Worm (Caenorhabditis elegans): Measurements from ENCODE around the gene W04E12.3.
A peak's percentile ranks its signal among the peaks of the same experiment; 100 is the strongest.

The W04E12.3 gene

ce11 chrV:19754331-19754730 is 12.6 kb downstream of the W04E12.3 start:
- no peak for TF ChIP-seq unc-39 (tag; optimal IDR thresholded peaks at IDR 0.05)
- TF ChIP-seq nhr-10 (tag; optimal IDR thresholded peaks at IDR 0.05): no peak

ce11 chrV:19755260-19755659 is 13.5 kb downstream of the W04E12.3 start, which contains the start of gene clec-50:
clec-50 (minus strand) TSS chrV:19755368.
- TF ChIP-seq sma-9 (GFP tag; optimal IDR thresholded peaks at IDR 0.05): peak; percentile 61
- TF ChIP-seq sma-9 (tag; optimal IDR thresholded peaks at IDR 0.05): no peak
- peak; percentile 10 for TF ChIP-seq crh-2 (tag; optimal IDR thresholded peaks at IDR 0.05)
- TF ChIP-seq gmeb-1 (tag; optimal IDR thresholded peaks at IDR 0.05): peak; percentile 13
- TF ChIP-seq skn-1 (tag; optimal IDR thresholded peaks at IDR 0.05): no peak
- no peak for TF ChIP-seq mab-5 (tag; optimal IDR thresholded peaks at IDR 0.05)
- TF ChIP-seq fos-1 (tag; optimal IDR thresholded peaks at IDR 0.05): peak; percentile 90

ce11 chrV:19756253-19756652 is 14.5 kb downstream of the W04E12.3 start, which contains the start of gene W04E12.9:
W04E12.9 (plus strand) TSS chrV:19756553.
- TF ChIP-seq nhr-21 (tag; optimal IDR thresholded peaks at IDR 0.05): no peak
- TF ChIP-seq ceh-16 (tag; optimal IDR thresholded peaks at IDR 0.05): no peak
- TF ChIP-seq nhr-77 (tag; optimal IDR thresholded peaks at IDR 0.05): no peak
- TF ChIP-seq R02D3.7 (tag; optimal IDR thresholded peaks at IDR 0.05): no peak
- TF ChIP-seq unc-55 (GFP tag; optimal IDR thresholded peaks at IDR 0.05): no peak
- TF ChIP-seq egl-27 (tag; optimal IDR thresholded peaks at IDR 0.05): no peak
- no peak for TF ChIP-seq blmp-1 (tag; optimal IDR thresholded peaks at IDR 0.05; ENCODE audit: insufficient read depth)

ce11 chrV:19759282-19759681 is 17.5 kb downstream of the W04E12.3 start:
- no peak for TF ChIP-seq ceh-82 (tag; optimal IDR thresholded peaks at IDR 0.05)
- no peak for TF ChIP-seq nhr-12 (tag; optimal IDR thresholded peaks at IDR 0.05)
- no peak for TF ChIP-seq egl-27 (tag; optimal IDR thresholded peaks at IDR 0.05)
- TF ChIP-seq snpc-4 (tag; optimal IDR thresholded peaks at IDR 0.05): no peak
- TF ChIP-seq dmd-4 (tag; optimal IDR thresholded peaks at IDR 0.05): no peak
- TF ChIP-seq ztf-11 (tag; optimal IDR thresholded peaks at IDR 0.05): no peak
- TF ChIP-seq ceh-16 (tag; optimal IDR thresholded peaks at IDR 0.05): no peak
- TF ChIP-seq unc-55 (GFP tag; optimal IDR thresholded peaks at IDR 0.05): no peak
- TF ChIP-seq unc-62 (GFP tag; optimal IDR thresholded peaks at IDR 0.05): no peak
- no peak for TF ChIP-seq C34F6.9 (tag; optimal IDR thresholded peaks at IDR 0.05)
- no peak for TF ChIP-seq sma-9 (GFP tag; optimal IDR thresholded peaks at IDR 0.05)
- TF ChIP-seq sma-9 (tag; optimal IDR thresholded peaks at IDR 0.05): no peak
- no peak for TF ChIP-seq nhr-21 (tag; optimal IDR thresholded peaks at IDR 0.05)

- no peak for TF ChIP-seq ztf-11 (tag; optimal IDR thresholded peaks at IDR 0.05)
- TF ChIP-seq unc-39 (tag; optimal IDR thresholded peaks at IDR 0.05): no peak
- no peak for TF ChIP-seq fos-1 (tag; optimal IDR thresholded peaks at IDR 0.05)
- no peak for TF ChIP-seq peb-1 (tag; optimal IDR thresholded peaks at IDR 0.05)
- TF ChIP-seq nhr-25 (tag; optimal IDR thresholded peaks at IDR 0.05): no peak
These were observed 19.0 kb downstream of the W04E12.3 start, which contains the start of gene M162.5 for ce11 chrV:19760751-19761150. M162.5 (plus strand) TSS chrV:19761051.

- TF ChIP-seq nhr-23 (tag; optimal IDR thresholded peaks at IDR 0.05) (no peak), nhr-77 (tag; optimal IDR thresholded peaks at IDR 0.05) (no peak), nhr-25 (tag; optimal IDR thresholded peaks at IDR 0.05) (no peak), ztf-11 (tag; optimal IDR thresholded peaks at IDR 0.05) (no peak), nhr-12 (tag; optimal IDR thresholded peaks at IDR 0.05) (no peak), mdl-1 (tag; optimal IDR thresholded peaks at IDR 0.05) (no peak), aly-2 (tag; optimal IDR thresholded peaks at IDR 0.05) (no peak), nhr-21 (tag; optimal IDR thresholded peaks at IDR 0.05) (no peak), fos-1 (tag; optimal IDR thresholded peaks at IDR 0.05) (no peak), nhr-11 (tag; optimal IDR thresholded peaks at IDR 0.05) (no peak)
These were observed 26.0 kb downstream of the W04E12.3 start for ce11 chrV:19767719-19768118.

ce11 chrV:19771660-19772059 is 29.9 kb downstream of the W04E12.3 start, which contains the start of gene M162.15:
M162.15 (minus strand) TSS chrV:19771760.
- TF ChIP-seq alr-1 (tag; optimal IDR thresholded peaks at IDR 0.05) (no peak), lin-39 (tag; optimal IDR thresholded peaks at IDR 0.05) (no peak), nhr-11 (tag; optimal IDR thresholded peaks at IDR 0.05) (no peak), elt-3 (tag; optimal IDR thresholded peaks at IDR 0.05) (no peak), ama-1 (optimal IDR thresholded peaks at IDR 0.05) (no peak)

Measured in whole organism, L2 larva.